ENCODE assay signal across 2 worm cellular contexts in genomic region chrV:6702692-6703091, ce11.
TF ChIP-seq lines count a peak whose summit lies in the region.

TSS of gene era-1 (plus strand) at chrV:6703057.

TF ChIP-seq in whole organism, L4 larva, 104 proteins besides CTCF, POLR2A, EP300 and RAD21:
- TF ChIP-seq lin-1 (GFP tag; IDR thresholded peaks at IDR 0.05; lab: Robert Waterston, UW) (no peak), Y48G9A.11 (GFP tag; IDR thresholded peaks at IDR 0.05; lab: Robert Waterston, UW) (0 out of 2 replicates have a peak, but pooled peaks have one; percentile 32)
TF ChIP-seq in whole organism, L4 larva: peak in this region for 1.

TF ChIP-seq in whole organism, young adult, 124 proteins besides CTCF, POLR2A, EP300 and RAD21:
- TF ChIP-seq aptf-2 (GFP tag; conservative IDR thresholded peaks at IDR 0.05; lab: Robert Waterston, UW): no peak
- no peak for TF ChIP-seq egrh-3 (GFP tag; IDR thresholded peaks at IDR 0.05; lab: Robert Waterston, UW)
- TF ChIP-seq ekl-4 (GFP tag; IDR thresholded peaks at IDR 0.05; lab: Robert Waterston, UW): no peak
- peak; percentile 10 for TF ChIP-seq lin-54 (GFP tag; optimal IDR thresholded peaks at IDR 0.05; lab: Kevin White, UChicago)
- TF ChIP-seq ceh-79 (tag; optimal IDR thresholded peaks at IDR 0.05; lab: Kevin White, UChicago): no peak
- no peak for TF ChIP-seq ceh-58 (GFP tag; IDR thresholded peaks at IDR 0.05; lab: Robert Waterston, UW)
- no peak for TF ChIP-seq mes-4 (tag; optimal IDR thresholded peaks at IDR 0.05; lab: Kevin White, UChicago)
- TF ChIP-seq nhr-27 (tag; optimal IDR thresholded peaks at IDR 0.05; lab: Kevin White, UChicago): no peak
- no peak for TF ChIP-seq pbrm-1 (GFP tag; IDR thresholded peaks at IDR 0.05; lab: Robert Waterston, UW)
- TF ChIP-seq snpc-1.1 (tag; optimal IDR thresholded peaks at IDR 0.05; lab: Kevin White, UChicago; ENCODE audit: insufficient read depth): no peak
- TF ChIP-seq let-526 (GFP tag; IDR thresholded peaks at IDR 0.05; lab: Robert Waterston, UW): no peak
- no peak for TF ChIP-seq F23B12.7 (tag; optimal IDR thresholded peaks at IDR 0.05; lab: Kevin White, UChicago; ENCODE audit: insufficient read depth)
- TF ChIP-seq nfyb-1 (GFP tag; IDR thresholded peaks at IDR 0.05; lab: Robert Waterston, UW): no peak
- TF ChIP-seq ceh-27 (GFP tag; optimal IDR thresholded peaks at IDR 0.05; lab: Kevin White, UChicago): no peak
- TF ChIP-seq ztf-25 (GFP tag; IDR thresholded peaks at IDR 0.05; lab: Robert Waterston, UW): no peak
- no peak for TF ChIP-seq nhr-80 (tag; optimal IDR thresholded peaks at IDR 0.05; lab: Kevin White, UChicago)
- peak; percentile 67 for TF ChIP-seq madf-8 (GFP tag; conservative IDR thresholded peaks at IDR 0.05; lab: Robert Waterston, UW)
- TF ChIP-seq nhr-90 (tag; optimal IDR thresholded peaks at IDR 0.05; lab: Kevin White, UChicago): no peak
- no peak for TF ChIP-seq him-1 (tag; optimal IDR thresholded peaks at IDR 0.05; lab: Kevin White, UChicago)
- peak; percentile 12 for TF ChIP-seq snpc-1.3 (tag; optimal IDR thresholded peaks at IDR 0.05; lab: Kevin White, UChicago; ENCODE audit: insufficient read depth)
- peak; percentile 83 for TF ChIP-seq xnd-1 (tag; optimal IDR thresholded peaks at IDR 0.05; lab: Kevin White, UChicago)
- TF ChIP-seq D2030.7 (GFP tag; IDR thresholded peaks at IDR 0.05; lab: Robert Waterston, UW): 0 out of 2 replicates have a peak, but pooled peaks have one; percentile 35
- TF ChIP-seq rcor-1 (GFP tag; IDR thresholded peaks at IDR 0.05; lab: Robert Waterston, UW): 0 out of 2 replicates have a peak, but pooled peaks have one; percentile 8
- peak; percentile 27 for TF ChIP-seq snpc-3.4 (tag; optimal IDR thresholded peaks at IDR 0.05; lab: Kevin White, UChicago)
- TF ChIP-seq F33H1.4 (GFP tag; IDR thresholded peaks at IDR 0.05; lab: Robert Waterston, UW): peak; percentile 82
- TF ChIP-seq rec-8 (tag; optimal IDR thresholded peaks at IDR 0.05; lab: Kevin White, UChicago): no peak
- TF ChIP-seq lsl-1 (GFP tag; optimal IDR thresholded peaks at IDR 0.05; lab: Kevin White, UChicago): peak; percentile 92
- no peak for TF ChIP-seq B0261.1 (tag; optimal IDR thresholded peaks at IDR 0.05; lab: Kevin White, UChicago)
- TF ChIP-seq lag-1 (GFP tag; IDR thresholded peaks at IDR 0.05; lab: Robert Waterston, UW): no peak
- no peak for TF ChIP-seq F57C9.4 (tag; optimal IDR thresholded peaks at IDR 0.05; lab: Kevin White, UChicago)
- peak; percentile 77 for TF ChIP-seq efl-1 (GFP tag; optimal IDR thresholded peaks at IDR 0.05; lab: Kevin White, UChicago)
- no peak for TF ChIP-seq lin-26 (GFP tag; IDR thresholded peaks at IDR 0.05; lab: Robert Waterston, UW)
- no peak for TF ChIP-seq F49E8.2 (tag; optimal IDR thresholded peaks at IDR 0.05; lab: Kevin White, UChicago; ENCODE audit: insufficient read depth)
- TF ChIP-seq F37B4.10 (GFP tag; IDR thresholded peaks at IDR 0.05; lab: Robert Waterston, UW): no peak
- TF ChIP-seq dpl-1 (GFP tag; optimal IDR thresholded peaks at IDR 0.05; lab: Kevin White, UChicago): peak; percentile 61
- peak; percentile 90 for TF ChIP-seq madf-6 (GFP tag; IDR thresholded peaks at IDR 0.05; lab: Robert Waterston, UW)
- TF ChIP-seq aptf-3 (GFP tag; IDR thresholded peaks at IDR 0.05; lab: Robert Waterston, UW): no peak
- TF ChIP-seq Y95B8A.8 (GFP tag; IDR thresholded peaks at IDR 0.05; lab: Robert Waterston, UW): no peak
- no peak for TF ChIP-seq somi-1 (GFP tag; optimal IDR thresholded peaks at IDR 0.05; lab: Kevin White, UChicago)
- TF ChIP-seq bed-1 (GFP tag; IDR thresholded peaks at IDR 0.05; lab: Robert Waterston, UW): no peak
- TF ChIP-seq T07F8.4 (tag; optimal IDR thresholded peaks at IDR 0.05; lab: Kevin White, UChicago): no peak
- 0 out of 2 replicates have a peak, but pooled peaks have one; percentile 21 for TF ChIP-seq dox-1 (GFP tag; IDR thresholded peaks at IDR 0.05; lab: Robert Waterston, UW)
- no peak for TF ChIP-seq attf-6 (GFP tag; IDR thresholded peaks at IDR 0.05; lab: Robert Waterston, UW)
- TF ChIP-seq ceh-100 (GFP tag; IDR thresholded peaks at IDR 0.05; lab: Robert Waterston, UW): no peak

Comparison
In these comparisons a context has a peak if more than half of its experiments do, and no peak if none do; other contexts are left out.
1. Of the 7 proteins assayed by ChIP-seq in both whole organism, young adult and whole organism, L4 larva: peak only in whole organism, young adult: dpl-1; only in whole organism, L4 larva: none; in both: none; in neither: 6.